Fruit fly (Drosophila melanogaster): Measurements from ENCODE around the gene Fum3.

Gene Fum3

DNA sequence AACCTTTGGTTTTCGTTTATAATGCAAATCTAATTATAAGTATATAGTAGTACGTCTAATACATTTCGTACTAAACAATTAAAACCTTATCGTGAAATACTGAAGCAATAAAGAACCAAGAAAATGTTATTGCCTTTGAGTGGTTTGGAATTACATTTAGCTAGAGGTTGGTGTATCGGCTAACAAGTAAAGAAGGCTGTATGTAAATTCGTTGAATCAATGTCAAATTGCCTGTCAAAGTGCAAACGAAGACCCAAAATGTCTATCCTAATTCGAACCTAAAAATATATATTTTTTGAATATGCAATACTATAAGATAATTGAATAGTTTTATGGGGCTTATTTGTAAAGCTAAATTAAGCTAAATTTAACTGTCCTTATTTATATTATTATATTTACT is 45.6 kb upstream of the Fum3 start (continued):
- TF ChIP-seq Meics (GFP tag; optimal IDR thresholded peaks at IDR 0.05) (no peak), CG16779 (GFP tag; IDR thresholded peaks at IDR 0.05) (no peak), CG14710 (tag; optimal IDR thresholded peaks at IDR 0.05) (peak; percentile 12), Myb (GFP tag; optimal IDR thresholded peaks at IDR 0.05) (no peak), Neu2 (GFP tag; optimal IDR thresholded peaks at IDR 0.05; ENCODE audit: borderline replicate concordance) (no peak), CG18011 (GFP tag; optimal IDR thresholded peaks at IDR 0.05) (no peak), gfzf (GFP tag; optimal IDR thresholded peaks at IDR 0.05) (peak; percentile 33), CG2199 (GFP tag; IDR thresholded peaks at IDR 0.05) (peak; percentile 89), CG13287 (GFP tag; IDR thresholded peaks at IDR 0.05; ENCODE audit: partially characterized antibody) (peak; percentile 50), CG33557 (GFP tag; optimal IDR thresholded peaks at IDR 0.05) (no peak), pnt (GFP tag; optimal IDR thresholded peaks at IDR 0.05) (no peak), Dfd (GFP tag; optimal IDR thresholded peaks at IDR 0.05) (no peak), dpn (GFP tag; optimal IDR thresholded peaks at IDR 0.05) (no peak), CG1024 (GFP tag; IDR thresholded peaks at IDR 0.05) (no peak), Spps (tag; optimal IDR thresholded peaks at IDR 0.05) (no peak), H2.0 (GFP tag; IDR thresholded peaks at IDR 0.05) (no peak), CG8359 (GFP tag; optimal IDR thresholded peaks at IDR 0.05; ENCODE audit: borderline replicate concordance) (no peak), CG13894 (tag; optimal IDR thresholded peaks at IDR 0.05) (no peak), CG10321 (GFP tag; IDR thresholded peaks at IDR 0.05) (no peak), CG17802 (tag; optimal IDR thresholded peaks at IDR 0.05) (no peak), Elba2 (GFP tag; optimal IDR thresholded peaks at IDR 0.05) (no peak), sug (tag; optimal IDR thresholded peaks at IDR 0.05) (peak; percentile 22), CG8290 (GFP tag; optimal IDR thresholded peaks at IDR 0.05) (no peak), CG8290 (tag; optimal IDR thresholded peaks at IDR 0.05) (peak in 1 of 2 experiments; percentile 16), CG17829 (tag; optimal IDR thresholded peaks at IDR 0.05) (peak; percentile 9), gcm2 (GFP tag; optimal IDR thresholded peaks at IDR 0.05) (no peak), btn (GFP tag; optimal IDR thresholded peaks at IDR 0.05) (no peak), E2f1 (GFP tag; IDR thresholded peaks at IDR 0.05) (no peak), CG34376 (GFP tag; optimal IDR thresholded peaks at IDR 0.05) (no peak), BEAF-32 (GFP tag; optimal IDR thresholded peaks at IDR 0.05) (peak; percentile 31), CG12659 (GFP tag; optimal IDR thresholded peaks at IDR 0.05) (peak; percentile 31), eyg (GFP tag; optimal IDR thresholded peaks at IDR 0.05) (no peak), CG4328 (GFP tag; optimal IDR thresholded peaks at IDR 0.05) (no peak), CG1529 (GFP tag; optimal IDR thresholded peaks at IDR 0.05) (no peak), en (GFP tag; optimal IDR thresholded peaks at IDR 0.05) (no peak), Dp (GFP tag; optimal IDR thresholded peaks at IDR 0.05) (peak; percentile 10), amos (GFP tag; IDR thresholded peaks at IDR 0.05; ENCODE audit: partially characterized antibody) (peak; percentile 58), CG17361 (GFP tag; IDR thresholded peaks at IDR 0.05) (peak; percentile 33; the same call in 1 of the 3 replicates), lov (optimal IDR thresholded peaks at IDR 0.05) (no peak), lov (GFP tag; IDR thresholded peaks at IDR 0.05) (no peak), Lpt (GFP tag; optimal IDR thresholded peaks at IDR 0.05) (no peak), CG32772 (GFP tag; IDR thresholded peaks at IDR 0.05) (no peak), schlank (tag; optimal IDR thresholded peaks at IDR 0.05) (no peak), ATbp (GFP tag; optimal IDR thresholded peaks at IDR 0.05) (no peak), CG2712 (tag; optimal IDR thresholded peaks at IDR 0.05) (no peak), CG32532 (GFP tag; IDR thresholded peaks at IDR 0.05) (no peak), sd (tag; optimal IDR thresholded peaks at IDR 0.05) (peak; percentile 15), C15 (GFP tag; IDR thresholded peaks at IDR 0.05) (no peak), CG11504 (tag; optimal IDR thresholded peaks at IDR 0.05) (peak; percentile 22), exex (tag; optimal IDR thresholded peaks at IDR 0.05) (peak; percentile 5), Mrtf (GFP tag; IDR thresholded peaks at IDR 0.05) (no peak), esg (GFP tag; conservative IDR thresholded peaks at IDR 0.05) (no peak)

All from whole organism, embryonic.